Fruit fly (Drosophila melanogaster): ENCODE results near the gene CG16762.

Gene CG16762

DNA sequence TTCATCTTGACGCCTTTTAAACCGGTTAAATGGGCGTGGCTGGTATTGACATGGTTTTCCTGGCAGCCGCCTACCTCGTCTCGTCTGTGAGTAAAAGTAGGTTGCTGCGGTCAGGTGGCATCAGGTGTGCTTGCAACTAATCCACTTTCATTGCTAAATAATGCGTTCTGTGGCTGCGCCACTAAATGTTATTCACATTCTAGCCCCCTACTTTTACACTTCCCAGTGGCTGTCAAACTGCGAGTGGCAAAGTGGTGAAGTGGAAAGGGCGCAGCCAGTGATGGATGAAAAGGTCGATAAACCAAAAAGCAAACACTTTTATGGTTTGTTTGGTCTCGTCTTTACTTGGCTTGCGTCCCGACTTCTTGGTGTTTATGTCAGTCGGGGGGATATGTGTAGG, 49.7 kb downstream of the CG16762 start (continued):
- TF ChIP-seq zfh1 (GFP tag; IDR thresholded peaks at IDR 0.05) = no peak
- peak; percentile 68 for TF ChIP-seq Ets65A (GFP tag)
- TF ChIP-seq MBD-R2 (GFP tag; IDR thresholded peaks at IDR 0.05) = no peak
- peak; percentile 90 for TF ChIP-seq CG6654 (GFP tag; optimal IDR thresholded peaks at IDR 0.05)
